Worm (Caenorhabditis elegans) whole organism, L2 larva: Measurements from ENCODE around the gene srr-4.

Experiments
- Y55F3AM.14 ChIP-seq: fragments of 200-800 bp; sonication (Bioruptor generic); optimal IDR thresholded peaks from 2 replicates; lab custom pipeline; 2018; ENCODE audit warnings: mild to moderate bottlenecking, missing genetic modification characterization, missing compliant biosample characterization
- aly-2 ChIP-seq: fragments of 150-350 bp; optimal IDR thresholded peaks from 2 replicates; lab custom pipeline; 2014; ENCODE audit warnings: missing biosample characterization, missing genetic modification characterization
- blmp-1 ChIP-seq: sonication (generic microtip); optimal IDR thresholded peaks from 2 replicates; lab custom pipeline; 2017; ENCODE audit warnings: missing genetic modification characterization, mild to moderate bottlenecking, missing compliant biosample characterization, antibody characterized with exemption, moderate library complexity; ENCODE audit not compliant: insufficient read depth
- ceh-16 ChIP-seq: fragments of 150-350 bp; optimal IDR thresholded peaks from 2 replicates; lab custom pipeline; 2014; ENCODE audit warnings: missing biosample characterization, missing genetic modification characterization
- ceh-82 ChIP-seq: fragments of 150-350 bp; optimal IDR thresholded peaks from 2 replicates; lab custom pipeline; 2014; ENCODE audit warnings: missing biosample characterization, missing genetic modification characterization
- dmd-4 ChIP-seq: sonication (generic microtip); optimal IDR thresholded peaks from 2 replicates; lab custom pipeline; 2017; ENCODE audit warnings: missing biosample characterization, missing genetic modification characterization
- elt-1 ChIP-seq: fragments of 150-350 bp; optimal IDR thresholded peaks from 2 replicates; lab custom pipeline; 2014; ENCODE audit warnings: missing biosample characterization, missing genetic modification characterization
- elt-3 ChIP-seq: sonication (generic microtip); optimal IDR thresholded peaks from 2 replicates; lab custom pipeline; 2017; ENCODE audit warnings: missing biosample characterization, missing genetic modification characterization
- fos-1 ChIP-seq: fragments of 150-350 bp; optimal IDR thresholded peaks from 2 replicates; lab custom pipeline; 2014; ENCODE audit warnings: missing biosample characterization, missing genetic modification characterization
- lin-13 ChIP-seq: fragments of 150-350 bp; optimal IDR thresholded peaks from 2 replicates; lab custom pipeline; 2014; ENCODE audit warnings: missing biosample characterization, missing genetic modification reagents, missing genetic modification characterization
- lin-39 ChIP-seq: fragments of 150-350 bp; optimal IDR thresholded peaks from 2 replicates; lab custom pipeline; 2014; ENCODE audit warnings: missing biosample characterization, missing genetic modification reagents, missing genetic modification characterization
- lsy-2 ChIP-seq, 2 experiments: fragments of 150-350 bp in 1 of 2; sonication (generic microtip) in 1 of 2; optimal IDR thresholded peaks; 2 replicates each; lab custom pipeline; 2014 to 2017; ENCODE audit warnings: missing biosample characterization in 2 of 2, missing genetic modification characterization in 2 of 2
- mdl-1 ChIP-seq, 2 experiments: fragments of 150-350 bp in 1 of 2; sonication (generic microtip) in 1 of 2; optimal IDR thresholded peaks; 2 replicates each; lab custom pipeline; 2017; ENCODE audit warnings: missing biosample characterization in 2 of 2, missing genetic modification characterization in 2 of 2
- nhr-11 ChIP-seq: fragments of 150-350 bp; optimal IDR thresholded peaks from 2 replicates; lab custom pipeline; 2014; ENCODE audit warnings: missing biosample characterization, missing genetic modification characterization
- nhr-12 ChIP-seq: fragments of 150-350 bp; optimal IDR thresholded peaks from 2 replicates; lab custom pipeline; 2014; ENCODE audit warnings: missing biosample characterization, missing genetic modification characterization
- nhr-129 ChIP-seq: fragments of 150-350 bp; optimal IDR thresholded peaks from 2 replicates; lab custom pipeline; 2014; ENCODE audit warnings: missing biosample characterization, missing genetic modification characterization
- nhr-21 ChIP-seq: fragments of 150-350 bp; optimal IDR thresholded peaks from 2 replicates; lab custom pipeline; 2014; ENCODE audit warnings: missing biosample characterization, missing genetic modification characterization
- nhr-237 ChIP-seq: fragments of 150-350 bp; optimal IDR thresholded peaks from 2 replicates; lab custom pipeline; 2014; ENCODE audit warnings: missing biosample characterization, missing genetic modification characterization
- peb-1 ChIP-seq: fragments of 150-350 bp; optimal IDR thresholded peaks from 2 replicates; lab custom pipeline; 2014; ENCODE audit warnings: missing biosample characterization, missing genetic modification characterization
- sma-3 ChIP-seq: sonication (generic microtip); optimal IDR thresholded peaks from 2 replicates; lab custom pipeline; 2016; ENCODE audit warnings: missing genetic modification reagents, missing genetic modification characterization, missing compliant biosample characterization
- sma-9 ChIP-seq, 2 experiments: fragments of 150-350 bp in 1 of 2; sonication (generic microtip) in 1 of 2; optimal IDR thresholded peaks; 2 replicates each; lab custom pipeline; 2014 to 2016; ENCODE audit warnings: missing genetic modification characterization in 2 of 2, mild to moderate bottlenecking in 1 of 2, missing biosample characterization in 1 of 2, missing compliant biosample characterization in 1 of 2, missing genetic modification reagents in 1 of 2, moderate library complexity in 1 of 2
- snpc-4 ChIP-seq: fragments of 150-350 bp; optimal IDR thresholded peaks from 2 replicates; lab custom pipeline; 2014; ENCODE audit warnings: missing biosample characterization, missing genetic modification characterization
- unc-39 ChIP-seq: fragments of 150-350 bp; optimal IDR thresholded peaks from 2 replicates; lab custom pipeline; 2014; ENCODE audit warnings: missing biosample characterization, missing genetic modification characterization
- unc-55 ChIP-seq: fragments of 150-350 bp; sonication (generic microtip); optimal IDR thresholded peaks from 3 replicates; lab custom pipeline; 2014; ENCODE audit warnings: missing biosample characterization, missing genetic modification reagents, missing genetic modification characterization
- unc-62 ChIP-seq: fragments of 150-350 bp; optimal IDR thresholded peaks from 2 replicates; lab custom pipeline; 2014; ENCODE audit warnings: missing biosample characterization, missing genetic modification reagents, missing genetic modification characterization
- zag-1 ChIP-seq: fragments of 150-350 bp; optimal IDR thresholded peaks from 2 replicates; lab custom pipeline; 2014; ENCODE audit warnings: missing biosample characterization, missing genetic modification characterization
- ztf-1 ChIP-seq: fragments of 200-800 bp; sonication (Bioruptor generic); conservative IDR thresholded peaks from 2 replicates; pipeline ENCODE4 v1.3.6; 2022; ENCODE audit warnings: missing genetic modification characterization, missing compliant biosample characterization
- ztf-4 ChIP-seq: fragments of 150-350 bp; optimal IDR thresholded peaks from 2 replicates; lab custom pipeline; 2014; ENCODE audit warnings: missing biosample characterization, missing genetic modification characterization

The srr-4 gene

DNA sequence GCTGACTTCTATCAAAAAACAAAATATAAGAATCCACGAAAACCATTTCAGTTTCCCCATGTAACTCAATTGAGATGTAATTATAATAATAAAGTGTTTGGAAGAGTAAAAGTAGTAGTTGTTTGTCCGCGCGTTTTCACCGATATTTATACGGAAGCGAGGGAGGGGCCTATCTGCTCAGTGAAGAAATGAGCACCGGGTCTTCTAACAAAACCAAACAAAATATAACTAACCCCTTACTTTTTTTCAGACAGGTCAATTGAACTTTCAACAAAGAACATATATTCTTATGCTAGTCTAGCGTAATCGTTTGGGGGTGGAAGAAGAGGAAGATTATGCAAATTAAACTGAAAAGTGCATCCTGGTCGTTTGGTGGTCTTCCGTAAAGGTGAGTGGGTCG, 23.9 kb upstream of the srr-4 start, which contains the start of gene ncx-9:
Gene ncx-9 (minus strand): TSS at position 101 of the 400 bp plus-strand sequence.
- no peak for TF ChIP-seq dmd-4 (tag; lab: Kevin White, UChicago)
- no peak for TF ChIP-seq Y55F3AM.14 (GFP tag; lab: Kevin White, UChicago)
- TF ChIP-seq snpc-4 (tag; lab: Kevin White, UChicago): no peak
- no peak for TF ChIP-seq nhr-11
- no peak for TF ChIP-seq unc-62
- TF ChIP-seq sma-3 (GFP tag; lab: Kevin White, UChicago): no peak
- no peak for TF ChIP-seq zag-1
- no peak for TF ChIP-seq lsy-2 (tag; optimal IDR thresholded peaks at IDR 0.05; lab: Kevin White, UChicago)

DNA sequence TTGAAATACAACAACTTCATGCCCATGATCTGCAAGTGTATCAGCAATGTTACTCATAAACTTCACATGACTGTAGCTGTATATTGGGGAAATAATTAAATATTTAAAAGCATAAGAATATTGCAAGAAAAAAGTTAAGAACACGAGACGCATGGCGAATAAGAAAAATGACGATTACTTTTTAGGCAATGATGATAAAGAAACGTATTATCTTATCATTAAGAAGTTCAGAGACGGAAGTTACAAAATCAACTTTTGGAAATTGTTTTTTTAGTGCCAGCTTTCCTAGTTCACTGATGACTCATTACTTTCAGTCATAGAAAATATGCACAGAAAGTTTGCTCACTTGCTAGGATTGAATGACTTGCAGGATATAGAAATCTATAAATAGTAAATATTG, 18.6 kb upstream of the srr-4 start, which contains the start of gene ugt-7:
Gene ugt-7 (minus strand): TSS at position 161 of the 400 bp plus-strand sequence.
- TF ChIP-seq sma-3 (GFP tag; lab: Kevin White, UChicago) (no peak), fos-1 (tag; lab: Kevin White, UChicago) (peak; percentile 66), ztf-1 (no peak)

DNA sequence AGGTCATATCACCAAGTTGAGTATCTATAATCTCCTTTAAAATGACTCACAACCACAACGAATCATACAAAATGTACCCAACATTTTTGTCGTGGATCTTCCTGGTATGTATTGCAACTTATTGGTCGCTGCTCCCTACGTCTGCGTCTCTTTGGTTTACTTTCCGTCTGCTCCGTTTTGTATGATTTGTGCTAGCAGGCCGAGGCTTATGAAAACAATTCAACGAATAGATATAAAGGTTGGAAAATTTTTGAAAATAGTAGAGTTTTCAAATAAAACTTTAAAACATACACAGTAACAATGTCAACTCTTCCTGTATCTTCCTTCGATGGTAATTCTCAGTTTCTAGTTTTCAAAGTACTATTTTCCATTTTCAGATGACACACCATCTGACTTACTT, 17.6 kb upstream of the srr-4 start, which contains the start of gene srr-8:
Gene srr-8 (plus strand): TSS at position 301 of the 400 bp plus-strand sequence.
- TF ChIP-seq ztf-4 (tag; lab: Kevin White, UChicago): no peak

DNA sequence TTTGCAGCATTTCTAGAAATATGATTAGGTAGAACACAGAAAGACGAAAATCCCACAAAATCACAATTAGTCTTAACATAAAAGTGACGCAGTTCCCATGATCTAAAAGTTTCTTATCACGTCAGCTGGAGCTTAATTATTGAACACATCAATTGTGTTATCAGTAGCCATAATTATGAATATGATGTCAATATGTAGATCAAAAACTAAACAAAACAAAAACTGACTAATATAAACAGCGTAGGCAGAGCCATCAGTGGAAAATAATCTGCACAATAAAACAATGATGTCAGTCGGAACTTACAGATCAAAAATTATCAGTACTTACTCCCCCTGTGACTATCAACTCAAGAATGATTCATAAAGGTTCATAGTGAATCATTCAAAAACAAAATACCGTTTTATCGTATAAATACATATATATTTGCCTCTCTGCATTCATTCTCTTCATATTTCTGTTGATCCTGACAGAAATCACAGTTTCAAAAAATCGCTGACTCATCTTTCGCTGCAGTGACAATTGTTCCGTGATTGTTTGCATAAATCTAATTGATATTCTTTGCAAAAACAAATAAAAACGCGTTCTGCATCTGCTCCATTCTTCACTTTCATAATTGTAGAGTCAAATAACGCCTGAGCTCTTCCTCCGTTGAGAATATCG, 6.7 kb upstream of the srr-4 start, which contains the start of gene srr-6:
Gene srr-6 (plus strand): TSS at position 611 of the 661 bp plus-strand sequence.
- no peak for TF ChIP-seq elt-3 (tag; lab: Kevin White, UChicago)
- peak; percentile 71 for TF ChIP-seq fos-1 (tag; lab: Kevin White, UChicago)
- TF ChIP-seq, all 48 proteins: peak for 1

DNA sequence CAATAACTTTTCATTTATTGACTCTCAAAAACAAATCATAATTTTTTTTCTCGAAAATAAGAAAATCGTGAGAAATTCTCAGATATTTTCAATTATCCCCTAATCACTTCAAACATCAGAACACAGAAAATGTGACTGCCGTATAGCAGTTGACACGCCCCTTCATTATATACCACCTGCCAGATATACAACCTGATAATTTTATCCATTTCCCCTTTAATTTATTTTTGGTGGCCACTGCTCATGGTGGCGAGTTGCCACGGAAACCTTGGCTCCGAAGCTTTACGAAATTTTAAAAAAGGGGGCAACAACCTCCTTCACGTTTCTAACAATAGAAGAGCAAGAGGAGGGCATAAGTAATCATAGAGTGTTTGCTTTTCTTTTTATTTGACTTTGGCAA, 2.3 kb upstream of the srr-4 start:
- TF ChIP-seq ceh-82: no peak
- TF ChIP-seq nhr-129 (tag; lab: Kevin White, UChicago): no peak
- no peak for TF ChIP-seq unc-62
- TF ChIP-seq sma-9 (GFP tag; optimal IDR thresholded peaks at IDR 0.05; lab: Kevin White, UChicago): no peak
- TF ChIP-seq sma-9 (tag; optimal IDR thresholded peaks at IDR 0.05; lab: Kevin White, UChicago): no peak
- no peak for TF ChIP-seq nhr-12 (tag; lab: Kevin White, UChicago)
- TF ChIP-seq ceh-16 (tag; lab: Kevin White, UChicago): no peak
- no peak for TF ChIP-seq nhr-11
- TF ChIP-seq mdl-1 (tag; optimal IDR thresholded peaks at IDR 0.05; lab: Kevin White, UChicago): no peak
- TF ChIP-seq snpc-4 (tag; lab: Kevin White, UChicago): no peak
- no peak for TF ChIP-seq lin-13
- TF ChIP-seq lin-39 (tag; lab: Kevin White, UChicago): no peak
- no peak for TF ChIP-seq unc-55 (GFP tag; lab: Kevin White, UChicago)
- TF ChIP-seq elt-3 (tag; lab: Kevin White, UChicago): no peak
- no peak for TF ChIP-seq lsy-2 (tag; optimal IDR thresholded peaks at IDR 0.05; lab: Kevin White, UChicago)
- TF ChIP-seq, all 48 proteins: peak for 0

DNA sequence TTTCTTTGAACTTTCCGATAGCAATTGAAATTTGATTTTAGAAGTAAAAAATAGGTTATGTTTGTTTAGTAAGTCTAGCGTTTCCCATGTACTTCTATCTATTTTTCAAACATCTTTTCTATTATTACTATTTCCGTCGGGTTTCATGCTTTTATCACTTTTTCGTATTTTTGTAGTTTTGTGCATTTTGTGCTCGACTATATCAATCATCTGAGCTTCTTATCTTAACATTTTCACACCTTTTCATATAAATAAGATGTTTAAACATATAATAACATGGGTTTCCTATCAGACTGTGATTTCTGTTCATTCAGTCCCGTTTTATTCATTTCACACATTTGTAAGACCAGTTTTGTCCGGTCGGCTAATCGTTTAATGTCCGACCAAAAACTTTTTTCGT, 957 bp upstream of the srr-4 start:
- TF ChIP-seq nhr-21 (tag; lab: Kevin White, UChicago): no peak
- TF ChIP-seq Y55F3AM.14 (GFP tag; lab: Kevin White, UChicago): peak; percentile 42
- TF ChIP-seq nhr-237 (tag; lab: Kevin White, UChicago): no peak
- no peak for TF ChIP-seq aly-2 (tag; lab: Kevin White, UChicago)
- TF ChIP-seq fos-1 (tag; lab: Kevin White, UChicago): peak; percentile 38
- peak; percentile 55 for TF ChIP-seq sma-9 (GFP tag; optimal IDR thresholded peaks at IDR 0.05; lab: Kevin White, UChicago)
- TF ChIP-seq sma-9 (tag; optimal IDR thresholded peaks at IDR 0.05; lab: Kevin White, UChicago): no peak
- no peak for TF ChIP-seq peb-1 (tag; lab: Kevin White, UChicago)
- no peak for TF ChIP-seq elt-1 (tag; lab: Kevin White, UChicago)
- TF ChIP-seq unc-39 (tag; lab: Kevin White, UChicago): no peak
- no peak for TF ChIP-seq blmp-1 (tag; lab: Kevin White, UChicago)
